Worm (Caenorhabditis elegans): ENCODE results near the gene T09D3.8.

- TF ChIP-seq ama-1 (optimal IDR thresholded peaks at IDR 0.05) (no peak), nhr-76 (tag; optimal IDR thresholded peaks at IDR 0.05) (no peak), ceh-28 (tag; optimal IDR thresholded peaks at IDR 0.05) (no peak)
Observed at ce11 chrV:5322815-5323214, 42.1 kb upstream of the T09D3.8 start.
